Fruit fly (Drosophila melanogaster) whole organism, embryonic: ENCODE results near the gene mey.

Source experiments
- B-H1 ChIP-seq: fragments of 200-800 bp; sonication (Bioruptor generic); IDR thresholded peaks from 3 replicates; pipeline ENCODE4 v1.3.6; 2022; ENCODE audit warnings: missing biosample characterization, missing genetic modification characterization
- Blimp-1 ChIP-seq: fragments of 200-800 bp; sonication (Bioruptor generic); optimal IDR thresholded peaks from 3 replicates; lab custom pipeline; 2018; ENCODE audit warnings: missing biosample characterization, missing genetic modification characterization, mild to moderate bottlenecking, moderate library complexity, missing genetic modification reagents
- CG12219 ChIP-seq: fragments of 200-800 bp; sonication (Bioruptor generic); optimal IDR thresholded peaks from 3 replicates; lab custom pipeline; 2018; ENCODE audit warnings: missing biosample characterization, mild to moderate bottlenecking, missing genetic modification characterization
- CG13296 ChIP-seq: fragments of 200-800 bp; sonication (Bioruptor generic); optimal IDR thresholded peaks from 3 replicates; lab custom pipeline; 2018; ENCODE audit warnings: missing biosample characterization, mild to moderate bottlenecking, missing genetic modification characterization
- CG14860 ChIP-seq: fragments of 200-800 bp; sonication (Bioruptor generic); IDR thresholded peaks from 3 replicates; pipeline ENCODE4 v1.3.6; 2022; ENCODE audit warnings: missing biosample characterization, missing genetic modification characterization; ENCODE audit not compliant: partially characterized antibody
- CG17186 ChIP-seq: fragments of 200-800 bp; sonication (Bioruptor generic); optimal IDR thresholded peaks from 3 replicates; lab custom pipeline; 2017; ENCODE audit warnings: missing biosample characterization, missing genetic modification reagents, missing genetic modification characterization
- CG17328 ChIP-seq: fragments of 200-800 bp; sonication (Bioruptor generic); IDR thresholded peaks from 2 replicates; pipeline ENCODE4 v1.3.6; 2022; ENCODE audit warnings: missing biosample characterization, missing genetic modification characterization
- CG17568 ChIP-seq: fragments of 200-800 bp; sonication (Bioruptor generic); optimal IDR thresholded peaks from 2 replicates; lab custom pipeline; 2018; ENCODE audit warnings: missing biosample characterization, mild to moderate bottlenecking, missing genetic modification characterization, moderate library complexity
- CG2129 ChIP-seq: fragments of 200-800 bp; sonication (Bioruptor generic); IDR thresholded peaks from 2 replicates; pipeline ENCODE4 v1.3.6; 2022; ENCODE audit warnings: missing biosample characterization, missing genetic modification characterization; ENCODE audit not compliant: partially characterized antibody
- CG2889 ChIP-seq: fragments of 200-800 bp; sonication (Bioruptor generic); IDR thresholded peaks from 3 replicates; pipeline ENCODE4 v1.3.6; 2022; ENCODE audit warnings: missing biosample characterization, missing genetic modification characterization
- CG3065 ChIP-seq: fragments of 200-800 bp; sonication (Bioruptor generic); optimal IDR thresholded peaks from 2 replicates; lab custom pipeline; 2016; ENCODE audit warnings: missing biosample characterization, missing genetic modification characterization
- CG8388 ChIP-seq: fragments of 200-800 bp; sonication (Bioruptor generic); optimal IDR thresholded peaks from 2 replicates; lab custom pipeline; 2019; ENCODE audit warnings: missing biosample characterization, mild to moderate bottlenecking, missing genetic modification characterization, moderate library complexity
- CG8478 ChIP-seq: fragments of >200 bp; optimal IDR thresholded peaks from 2 replicates; lab custom pipeline; 2018
- CG9437 ChIP-seq: fragments of 200-800 bp; sonication (Bioruptor generic); optimal IDR thresholded peaks from 2 replicates; lab custom pipeline; 2018; ENCODE audit warnings: missing biosample characterization, mild to moderate bottlenecking, missing genetic modification characterization
- CG9609 ChIP-seq: fragments of 200-800 bp; sonication (Bioruptor generic); optimal IDR thresholded peaks from 3 replicates; lab custom pipeline; 2016; ENCODE audit warnings: missing biosample characterization, missing genetic modification characterization
- Chrac-16 ChIP-seq: fragments of 200-800 bp; sonication (Bioruptor generic); optimal IDR thresholded peaks from 3 replicates; lab custom pipeline; 2016; ENCODE audit warnings: missing biosample characterization, missing genetic modification characterization
- E2f1 ChIP-seq: fragments of 200-800 bp; sonication (Bioruptor generic); IDR thresholded peaks from 2 replicates; pipeline ENCODE4 v1.3.6; 2022; ENCODE audit warnings: missing biosample characterization, missing genetic modification characterization
- HLH3B ChIP-seq: fragments of 200-800 bp; sonication (Bioruptor generic); IDR thresholded peaks from 2 replicates; pipeline ENCODE4 v1.3.6; 2022; ENCODE audit warnings: missing biosample characterization, missing genetic modification characterization
- Hand ChIP-seq: fragments of 200-800 bp; sonication (Bioruptor generic); optimal IDR thresholded peaks from 2 replicates; lab custom pipeline; 2017; ENCODE audit warnings: mild to moderate bottlenecking, missing biosample characterization, missing genetic modification reagents, missing genetic modification characterization
- Lpt ChIP-seq: fragments of >200 bp; optimal IDR thresholded peaks from 2 replicates; lab custom pipeline; 2018; ENCODE audit warnings: missing biosample characterization, missing genetic modification characterization
- Ptx1 ChIP-seq: fragments of 200-800 bp; sonication (Bioruptor generic); IDR thresholded peaks from 2 replicates; pipeline ENCODE4 v1.3.6; 2022; ENCODE audit warnings: missing biosample characterization, missing genetic modification characterization
- Sry-δ ChIP-seq: fragments of 200-800 bp; sonication (Bioruptor generic); optimal IDR thresholded peaks from 2 replicates; lab custom pipeline; 2016; ENCODE audit warnings: missing biosample characterization, missing genetic modification characterization
- bbx ChIP-seq: fragments of 200-800 bp; sonication (Bioruptor generic); IDR thresholded peaks from 2 replicates; pipeline ENCODE4 v1.3.6; 2022; ENCODE audit warnings: missing biosample characterization, missing genetic modification characterization; ENCODE audit not compliant: partially characterized antibody
- bigmax ChIP-seq: fragments of 200-800 bp; sonication (Bioruptor generic); optimal IDR thresholded peaks from 2 replicates; lab custom pipeline; 2018; ENCODE audit warnings: missing biosample characterization, mild to moderate bottlenecking, missing genetic modification characterization
- bowl ChIP-seq: fragments of 200-800 bp; sonication (Bioruptor generic); IDR thresholded peaks from 2 replicates; pipeline ENCODE4 v1.3.6; 2022; ENCODE audit warnings: missing biosample characterization, missing genetic modification characterization
- chm ChIP-seq: fragments of 200-800 bp; sonication (Bioruptor generic); IDR thresholded peaks from 2 replicates; pipeline ENCODE4 v1.3.6; 2022; ENCODE audit warnings: missing biosample characterization, missing genetic modification characterization
- crc ChIP-seq: fragments of 200-800 bp; sonication (Bioruptor generic); optimal IDR thresholded peaks from 2 replicates; lab custom pipeline; 2016; ENCODE audit warnings: missing biosample characterization, missing genetic modification characterization
- dmrt11E ChIP-seq: fragments of 200-800 bp; sonication (Bioruptor generic); optimal IDR thresholded peaks from 3 replicates; lab custom pipeline; 2018; ENCODE audit warnings: missing biosample characterization, mild to moderate bottlenecking, missing genetic modification characterization, moderate library complexity
- ewg ChIP-seq: fragments of 200-800 bp; sonication (Bioruptor generic); optimal IDR thresholded peaks from 3 replicates; lab custom pipeline; 2017; ENCODE audit warnings: mild to moderate bottlenecking, missing biosample characterization, missing genetic modification reagents, missing genetic modification characterization
- gcm ChIP-seq: fragments of 200-800 bp; sonication (Bioruptor generic); optimal IDR thresholded peaks from 2 replicates; lab custom pipeline; 2019; ENCODE audit warnings: missing biosample characterization, mild to moderate bottlenecking, missing genetic modification characterization, moderate library complexity
- grn ChIP-seq: fragments of 200-800 bp; sonication (Bioruptor generic); optimal IDR thresholded peaks from 3 replicates; lab custom pipeline; 2017; ENCODE audit warnings: missing biosample characterization, missing genetic modification characterization
- lola ChIP-seq, 3 experiments: fragments of >200 bp in 2 of 3; fragments of 200-800 bp in 1 of 3; sonication (Bioruptor generic) in 1 of 3; optimal IDR thresholded peaks; 2 replicates each; lab custom pipeline; 2017 to 2019; ENCODE audit warnings: missing biosample characterization in 3 of 3, missing genetic modification characterization in 3 of 3, mild to moderate bottlenecking in 1 of 3, moderate library complexity in 1 of 3
- pan ChIP-seq, 4 experiments: fragments of >200 bp in 3 of 4; fragments of 200-800 bp in 1 of 4; sonication (Bioruptor generic) in 1 of 4; optimal IDR thresholded peaks in 3 of 4; IDR thresholded peaks in 1 of 4; 2 replicates each; pipeline versions ENCODE4 v1.3.6 to Lab custom; 2017 to 2022; ENCODE audit warnings: missing biosample characterization in 2 of 4, missing genetic modification characterization in 2 of 4, mixed read lengths in 1 of 4
- peb ChIP-seq: fragments of 200-800 bp; sonication (Bioruptor generic); IDR thresholded peaks from 2 replicates; pipeline ENCODE4 v1.3.6; 2022; ENCODE audit warnings: missing biosample characterization, missing genetic modification characterization
- pfk ChIP-seq: fragments of 200-800 bp; sonication (Bioruptor generic); optimal IDR thresholded peaks from 2 replicates; lab custom pipeline; 2018; ENCODE audit warnings: missing biosample characterization, mild to moderate bottlenecking, missing genetic modification characterization, moderate library complexity
- phol ChIP-seq: fragments of 200-800 bp; sonication (Bioruptor generic); optimal IDR thresholded peaks from 3 replicates; lab custom pipeline; 2018; ENCODE audit warnings: missing biosample characterization, mild to moderate bottlenecking, missing genetic modification characterization, moderate library complexity
- ranshi ChIP-seq: fragments of 200-800 bp; sonication (Bioruptor generic); IDR thresholded peaks from 2 replicates; pipeline ENCODE4 v1.3.6; 2022; ENCODE audit warnings: missing biosample characterization, missing genetic modification characterization
- ro ChIP-seq: fragments of 200-800 bp; sonication (Bioruptor generic); IDR thresholded peaks from 2 replicates; pipeline ENCODE4 v1.3.6; 2022; ENCODE audit warnings: missing biosample characterization, missing genetic modification characterization
- row ChIP-seq: fragments of 200-800 bp; sonication (Bioruptor generic); IDR thresholded peaks from 3 replicates; pipeline ENCODE4 v1.3.6; 2022; ENCODE audit warnings: missing biosample characterization, missing genetic modification characterization
- sisA ChIP-seq: fragments of 200-800 bp; sonication (Bioruptor generic); IDR thresholded peaks from 2 replicates; pipeline ENCODE4 v1.3.6; 2022; ENCODE audit warnings: missing biosample characterization, missing genetic modification characterization
- toy ChIP-seq: fragments of 200-800 bp; sonication (Bioruptor generic); IDR thresholded peaks from 2 replicates; pipeline ENCODE4 v1.3.6; 2022; ENCODE audit warnings: missing biosample characterization, missing genetic modification characterization
- zf30C ChIP-seq: fragments of 200-800 bp; sonication (Bioruptor generic); optimal IDR thresholded peaks from 3 replicates; lab custom pipeline; 2018; ENCODE audit warnings: missing biosample characterization, mild to moderate bottlenecking, missing genetic modification characterization

Gene mey

DNA sequence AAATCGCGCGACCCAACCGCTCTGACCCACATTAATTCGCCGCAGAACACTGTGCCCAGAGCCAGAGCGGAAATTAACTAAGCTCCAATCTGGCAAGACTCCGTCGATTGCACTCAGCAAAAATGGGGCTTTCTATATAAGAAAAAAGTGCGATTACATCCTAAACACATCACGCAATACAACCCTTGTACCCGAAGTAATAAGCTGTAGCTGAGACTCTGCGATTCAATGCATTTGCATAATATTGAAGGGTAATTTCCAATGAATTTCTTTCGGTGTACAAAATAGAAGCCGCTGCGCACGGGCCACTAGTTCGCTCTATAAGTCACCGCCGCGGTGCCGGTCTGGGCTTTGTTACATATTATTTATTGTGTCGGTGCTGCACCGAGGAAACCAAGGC lies 16.9 kb upstream of the mey start (continued):
- TF ChIP-seq pan (optimal IDR thresholded peaks at IDR 0.05; lab: Kevin White, UChicago), result no peak
- TF ChIP-seq pan (GFP tag; optimal IDR thresholded peaks at IDR 0.05 in 1 of 2, IDR thresholded peaks at IDR 0.05 in 1 of 2), result no peak
- TF ChIP-seq CG17328 (GFP tag; lab: Robert Waterston, UW), result no peak
- TF ChIP-seq dmrt11E, result peak; percentile 8
- TF ChIP-seq CG17186 (GFP tag; lab: Kevin White, UChicago), result no peak
- peak; percentile 11; the same call in 1 of the 2 replicates for TF ChIP-seq chm (GFP tag; lab: Robert Waterston, UW)
- no peak for TF ChIP-seq CG9609 (GFP tag; lab: Kevin White, UChicago)
- no peak for TF ChIP-seq Lpt (GFP tag; lab: Kevin White, UChicago)
- TF ChIP-seq zf30C (GFP tag; lab: Kevin White, UChicago), result no peak
- TF ChIP-seq bbx (GFP tag; lab: Robert Waterston, UW), result no peak
- TF ChIP-seq CG17568, result no peak
- 0 out of 2 replicates have a peak, but pooled peaks have one; percentile 12 for TF ChIP-seq Ptx1 (GFP tag; lab: Robert Waterston, UW)
- no peak for TF ChIP-seq ranshi (GFP tag; lab: Robert Waterston, UW)
- TF ChIP-seq HLH3B (GFP tag; lab: Robert Waterston, UW), result 0 out of 2 replicates have a peak, but pooled peaks have one; percentile 46
- TF ChIP-seq CG14860 (GFP tag; lab: Robert Waterston, UW), result no peak
- no peak for TF ChIP-seq CG8478 (lab: Kevin White, UChicago)
- TF ChIP-seq CG2889 (GFP tag; lab: Robert Waterston, UW), result no peak
- TF ChIP-seq CG8388 (GFP tag; lab: Kevin White, UChicago), result peak; percentile 5
- TF ChIP-seq grn (GFP tag; lab: Kevin White, UChicago), result no peak
- peak; percentile 41 for TF ChIP-seq sisA (GFP tag; lab: Robert Waterston, UW)
- no peak for TF ChIP-seq crc
- peak; percentile 15 for TF ChIP-seq Chrac-16 (GFP tag; lab: Kevin White, UChicago)
- peak; percentile 2 for TF ChIP-seq CG12219
- TF ChIP-seq bowl, result no peak
- no peak for TF ChIP-seq ro (GFP tag; lab: Robert Waterston, UW)
- TF ChIP-seq ewg, result peak; percentile 26
- TF ChIP-seq lola (GFP tag; optimal IDR thresholded peaks at IDR 0.05; lab: Kevin White, UChicago), result peak in 1 of 3 experiments; percentile 3
- TF ChIP-seq gcm (GFP tag; lab: Kevin White, UChicago), result no peak
- TF ChIP-seq Sry-δ, result no peak
- no peak for TF ChIP-seq phol (tag; lab: Kevin White, UChicago)
- no peak for TF ChIP-seq CG2129 (GFP tag; lab: Robert Waterston, UW)

DNA sequence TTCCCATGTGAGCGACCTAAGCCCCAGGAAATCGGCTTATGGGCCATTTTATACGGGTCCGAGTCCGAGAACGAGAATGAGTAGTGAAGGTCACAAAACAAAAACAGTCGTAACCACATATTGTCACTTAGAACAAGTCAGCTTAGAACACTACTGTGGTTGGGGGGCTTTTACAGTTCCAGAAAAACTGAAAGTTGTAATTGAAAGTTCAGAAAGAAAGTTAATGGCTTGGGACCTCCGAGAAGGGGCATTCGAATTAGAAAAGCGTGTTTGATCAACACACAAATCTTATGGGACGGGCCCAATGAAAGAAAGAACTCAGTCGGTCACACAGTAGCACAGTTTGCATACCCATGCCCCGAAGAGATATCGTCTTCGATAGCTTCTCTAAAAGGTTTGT lies 16.0 kb upstream of the mey start:
- no peak for TF ChIP-seq E2f1 (GFP tag; lab: Robert Waterston, UW)
- no peak for TF ChIP-seq peb (GFP tag; lab: Robert Waterston, UW)
- TF ChIP-seq CG13296 (GFP tag; lab: Kevin White, UChicago), result no peak
- TF ChIP-seq Blimp-1 (GFP tag; lab: Kevin White, UChicago), result peak; percentile 96

DNA sequence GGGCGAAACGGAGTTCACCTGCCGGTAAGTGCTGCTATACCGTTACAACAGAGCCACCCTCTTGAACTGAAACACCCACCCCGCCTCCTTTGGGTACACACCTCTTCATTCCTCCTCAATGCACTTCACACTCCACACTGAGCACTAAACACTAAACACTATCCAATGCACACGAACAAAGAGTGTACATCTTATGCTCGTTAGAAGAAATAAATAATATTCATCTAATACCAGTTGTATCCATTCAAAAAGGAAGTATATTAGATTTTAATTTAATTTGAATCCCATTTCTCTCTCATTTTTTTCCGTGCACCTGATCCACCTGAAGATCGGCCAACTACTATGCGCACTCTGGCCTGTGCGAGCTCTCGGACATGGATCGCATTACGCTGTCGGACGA lies 4.6 kb downstream of the mey start:
- no peak for TF ChIP-seq bigmax (GFP tag; lab: Kevin White, UChicago)
- TF ChIP-seq toy (GFP tag; lab: Robert Waterston, UW), result no peak
- TF ChIP-seq pfk (GFP tag; lab: Kevin White, UChicago), result no peak
- TF ChIP-seq Hand (GFP tag; lab: Kevin White, UChicago), result no peak
- no peak for TF ChIP-seq CG3065 (GFP tag; lab: Kevin White, UChicago)
- no peak for TF ChIP-seq row
- no peak for TF ChIP-seq CG8478 (lab: Kevin White, UChicago)
- no peak for TF ChIP-seq B-H1
- no peak for TF ChIP-seq bowl
- TF ChIP-seq CG9437 (GFP tag; lab: Kevin White, UChicago), result no peak
